Worm (Caenorhabditis elegans) whole organism, L1 larva: Measurements from ENCODE around the gene rps-13.

Experiments
- aha-1 ChIP-seq: fragments of 150-350 bp; optimal IDR thresholded peaks from 2 replicates; lab custom pipeline; 2014; ENCODE audit warnings: missing biosample characterization, missing genetic modification characterization
- ama-1 ChIP-seq: fragments of 150-350 bp; optimal IDR thresholded peaks from 2 replicates; lab custom pipeline; 2014
- ceh-63 ChIP-seq: fragments of 200-800 bp; sonication (Bioruptor generic); optimal IDR thresholded peaks from 2 replicates; lab custom pipeline; 2018; ENCODE audit warnings: mild to moderate bottlenecking, missing genetic modification characterization, missing compliant biosample characterization
- ceh-8 ChIP-seq: fragments of 200-800 bp; sonication (Bioruptor generic); optimal IDR thresholded peaks from 2 replicates; lab custom pipeline; 2018; ENCODE audit warnings: mild to moderate bottlenecking, missing genetic modification characterization, moderate library complexity, missing compliant biosample characterization
- ceh-82 ChIP-seq, 3 experiments: fragments of 150-350 bp in 1 of 3; sonication (generic microtip) in 2 of 3; optimal IDR thresholded peaks; 2 replicates each; lab custom pipeline; 2014 to 2017; ENCODE audit warnings: missing biosample characterization in 3 of 3, missing genetic modification characterization in 3 of 3
- ceh-90 ChIP-seq: sonication (generic microtip); optimal IDR thresholded peaks from 2 replicates; lab custom pipeline; 2016; ENCODE audit warnings: missing genetic modification characterization, missing compliant biosample characterization
- ces-1 ChIP-seq: fragments of 150-350 bp; optimal IDR thresholded peaks from 2 replicates; lab custom pipeline; 2014; ENCODE audit warnings: missing biosample characterization, missing genetic modification reagents, missing genetic modification characterization
- dsc-1 ChIP-seq: sonication (generic microtip); optimal IDR thresholded peaks from 2 replicates; lab custom pipeline; 2016; ENCODE audit warnings: mild to moderate bottlenecking, missing genetic modification characterization, missing compliant biosample characterization
- efl-1 ChIP-seq, 4 experiments: fragments of 150-350 bp; optimal IDR thresholded peaks in 3 of 4; peaks in 1 of 4; 1 replicate in 1 of 4; 2 replicates in 3 of 4; lab custom pipeline; 2014; ENCODE audit warnings: missing biosample characterization in 2 of 4, missing genetic modification characterization in 2 of 4, missing genetic modification reagents in 2 of 4
- egl-13 ChIP-seq: sonication (generic microtip); optimal IDR thresholded peaks from 2 replicates; lab custom pipeline; 2016; ENCODE audit warnings: missing genotype, missing genetic modification reagents, missing genetic modification characterization, missing compliant biosample characterization
- elt-2 ChIP-seq: sonication (generic microtip); optimal IDR thresholded peaks from 2 replicates; lab custom pipeline; 2016; ENCODE audit warnings: missing genetic modification characterization, mild to moderate bottlenecking, inconsistent platforms, missing compliant biosample characterization, missing genetic modification reagents
- elt-3 ChIP-seq, 6 experiments: fragments of 150-350 bp in 1 of 6; sonication (generic microtip); optimal IDR thresholded peaks; 2 replicates each; lab custom pipeline; 2017 to 2018; ENCODE audit warnings: missing biosample characterization in 6 of 6, missing genetic modification characterization in 6 of 6, inconsistent platforms in 1 of 6
- ets-5 ChIP-seq: fragments of 200-800 bp; sonication (Bioruptor generic); IDR thresholded peaks from 2 replicates; pipeline ENCODE4 v1.3.6; 2022; ENCODE audit warnings: missing genetic modification characterization, missing compliant biosample characterization
- fkh-10 ChIP-seq: sonication (generic microtip); optimal IDR thresholded peaks from 2 replicates; lab custom pipeline; 2017; ENCODE audit warnings: missing biosample characterization, missing genetic modification reagents, missing genetic modification characterization
- fkh-8 ChIP-seq: sonication (generic microtip); optimal IDR thresholded peaks from 2 replicates; lab custom pipeline; 2016; ENCODE audit warnings: mild to moderate bottlenecking, missing genetic modification characterization, missing compliant biosample characterization
- hlh-4 ChIP-seq: sonication (generic microtip); optimal IDR thresholded peaks from 2 replicates; lab custom pipeline; 2016; ENCODE audit warnings: mild to moderate bottlenecking, missing genetic modification characterization, missing compliant biosample characterization
- irx-1 ChIP-seq: sonication (generic microtip); optimal IDR thresholded peaks from 2 replicates; lab custom pipeline; 2016; ENCODE audit warnings: missing genetic modification characterization, missing compliant biosample characterization
- isw-1 ChIP-seq: fragments of 200-800 bp; sonication (Bioruptor generic); IDR thresholded peaks from 2 replicates; pipeline ENCODE4 v1.3.6; 2022; ENCODE audit warnings: missing genetic modification characterization, missing compliant biosample characterization
- jun-1 ChIP-seq: fragments of 150-350 bp; optimal IDR thresholded peaks from 2 replicates; lab custom pipeline; 2014; ENCODE audit warnings: missing biosample characterization, missing genetic modification reagents, missing genetic modification characterization
- lin-13 ChIP-seq: fragments of 150-350 bp; optimal IDR thresholded peaks from 2 replicates; lab custom pipeline; 2014; ENCODE audit warnings: missing biosample characterization, missing genetic modification reagents, missing genetic modification characterization
- lin-14 ChIP-seq: fragments of 200-800 bp; sonication (Bioruptor generic); optimal IDR thresholded peaks from 2 replicates; lab custom pipeline; 2018; ENCODE audit warnings: mild to moderate bottlenecking, missing genetic modification characterization, moderate library complexity, missing compliant biosample characterization
- lin-35 ChIP-seq, 2 experiments: fragments of 150-350 bp; optimal IDR thresholded peaks; 2 replicates each; lab custom pipeline; 2014; ENCODE audit warnings: missing biosample characterization in 2 of 2, missing genetic modification characterization in 2 of 2, missing genetic modification reagents in 2 of 2
- lin-39 ChIP-seq: fragments of 150-350 bp; optimal IDR thresholded peaks from 2 replicates; lab custom pipeline; 2014; ENCODE audit warnings: missing biosample characterization, missing genetic modification reagents, missing genetic modification characterization
- lir-3 ChIP-seq: sonication (generic microtip); optimal IDR thresholded peaks from 2 replicates; lab custom pipeline; 2016; ENCODE audit warnings: mild to moderate bottlenecking, missing genetic modification characterization, moderate library complexity, missing compliant biosample characterization; ENCODE audit not compliant: poor library complexity
- lsy-2 ChIP-seq, 2 experiments: fragments of 150-350 bp; optimal IDR thresholded peaks; 2 replicates each; lab custom pipeline; 2014; ENCODE audit warnings: missing biosample characterization in 2 of 2, missing genetic modification characterization in 2 of 2
- mab-9 ChIP-seq: fragments of 200-800 bp; sonication (Bioruptor generic); IDR thresholded peaks from 2 replicates; pipeline ENCODE4 v1.3.6; 2022; ENCODE audit warnings: missing genetic modification reagents, missing genetic modification characterization, missing compliant biosample characterization
- mep-1 ChIP-seq: fragments of 150-350 bp; optimal IDR thresholded peaks from 2 replicates; lab custom pipeline; 2014; ENCODE audit warnings: missing biosample characterization, missing genetic modification characterization
- nhr-237 ChIP-seq: fragments of 150-350 bp; optimal IDR thresholded peaks from 2 replicates; lab custom pipeline; 2014; ENCODE audit warnings: missing biosample characterization, missing genetic modification characterization
- nhr-47 ChIP-seq: sonication (generic microtip); optimal IDR thresholded peaks from 2 replicates; lab custom pipeline; 2016; ENCODE audit warnings: mild to moderate bottlenecking, missing genetic modification characterization, moderate library complexity, missing compliant biosample characterization
- nhr-71 ChIP-seq: sonication (generic microtip); optimal IDR thresholded peaks from 2 replicates; lab custom pipeline; 2016; ENCODE audit warnings: mild to moderate bottlenecking, missing genetic modification characterization, moderate library complexity, missing compliant biosample characterization
- nhr-76 ChIP-seq: sonication (generic microtip); optimal IDR thresholded peaks from 2 replicates; lab custom pipeline; 2017; ENCODE audit warnings: missing biosample characterization, missing genetic modification characterization
- nhr-84 ChIP-seq: sonication (generic microtip); optimal IDR thresholded peaks from 2 replicates; lab custom pipeline; 2017; ENCODE audit warnings: missing biosample characterization, missing genetic modification characterization
- nhr-90 ChIP-seq: sonication (generic microtip); optimal IDR thresholded peaks from 2 replicates; lab custom pipeline; 2016; ENCODE audit warnings: mild to moderate bottlenecking, missing genetic modification characterization, missing compliant biosample characterization; ENCODE audit not compliant: poor library complexity
- sup-37 ChIP-seq: fragments of 200-800 bp; sonication (Bioruptor generic); optimal IDR thresholded peaks from 2 replicates; lab custom pipeline; 2018; ENCODE audit warnings: mild to moderate bottlenecking, missing genetic modification characterization, missing compliant biosample characterization
- swsn-7 ChIP-seq: sonication (generic microtip); optimal IDR thresholded peaks from 2 replicates; lab custom pipeline; 2016; ENCODE audit warnings: missing genetic modification characterization, missing compliant biosample characterization
- tbx-2 ChIP-seq: sonication (generic microtip); optimal IDR thresholded peaks from 2 replicates; lab custom pipeline; 2016; ENCODE audit warnings: missing genetic modification characterization, missing compliant biosample characterization
- unc-130 ChIP-seq: fragments of 150-350 bp; optimal IDR thresholded peaks from 2 replicates; lab custom pipeline; 2017; ENCODE audit warnings: missing biosample characterization, missing genetic modification characterization, inconsistent platforms
- unc-30 ChIP-seq: sonication (generic microtip); optimal IDR thresholded peaks from 2 replicates; lab custom pipeline; 2017; ENCODE audit warnings: missing biosample characterization, missing genetic modification characterization
- unc-86 ChIP-seq: sonication (generic microtip); optimal IDR thresholded peaks from 2 replicates; lab custom pipeline; 2016; ENCODE audit warnings: missing genetic modification characterization, missing compliant biosample characterization
- ztf-11 ChIP-seq, 2 experiments: sonication (generic microtip); optimal IDR thresholded peaks; 2 replicates each; lab custom pipeline; 2016 to 2017; ENCODE audit warnings: missing genetic modification characterization in 2 of 2, missing biosample characterization in 1 of 2, missing compliant biosample characterization in 1 of 2
- ztf-4 ChIP-seq: fragments of 150-350 bp; optimal IDR thresholded peaks from 2 replicates; lab custom pipeline; 2014; ENCODE audit warnings: missing biosample characterization, missing genetic modification characterization

The rps-13 gene

ce11 chrIII:6352459-6352858, 22.3 kb downstream of the rps-13 start (continued):
- TF ChIP-seq ces-1 (GFP tag; lab: Kevin White, UChicago) (peak; percentile 21), lir-3 (tag; lab: Kevin White, UChicago) (peak; percentile 15), nhr-84 (tag; lab: Kevin White, UChicago) (no peak), aha-1 (tag; lab: Kevin White, UChicago) (no peak), lin-39 (tag; lab: Kevin White, UChicago) (no peak), unc-130 (tag; lab: Kevin White, UChicago) (no peak), lin-14 (GFP tag; lab: Kevin White, UChicago) (peak; percentile 85), ztf-11 (tag; optimal IDR thresholded peaks at IDR 0.05; lab: Kevin White, UChicago) (no peak), lin-13 (GFP tag; lab: Kevin White, UChicago) (no peak), ets-5 (GFP tag; lab: Robert Waterston, UW) (no peak), ama-1 (lab: Kevin White, UChicago) (peak; percentile 27), nhr-71 (peak; percentile 81), sup-37 (GFP tag; lab: Kevin White, UChicago) (no peak), unc-86 (tag; lab: Kevin White, UChicago) (peak; percentile 97), nhr-90 (tag; lab: Kevin White, UChicago) (no peak), ceh-90 (tag; lab: Kevin White, UChicago) (no peak), unc-30 (tag; lab: Kevin White, UChicago) (no peak), ceh-63 (GFP tag; lab: Kevin White, UChicago) (no peak), ceh-8 (no peak), fkh-8 (tag; lab: Kevin White, UChicago) (peak; percentile 64), lin-35 (GFP tag; optimal IDR thresholded peaks at IDR 0.05; lab: Kevin White, UChicago) (no peak), elt-3 (tag; optimal IDR thresholded peaks at IDR 0.05; lab: Kevin White, UChicago) (no peak)

- TF ChIP-seq nhr-71 (peak; percentile 20), jun-1 (tag; lab: Kevin White, UChicago) (no peak), ztf-4 (tag; lab: Kevin White, UChicago) (no peak), unc-30 (tag; lab: Kevin White, UChicago) (no peak), elt-2 (tag; lab: Kevin White, UChicago) (no peak), unc-86 (tag; lab: Kevin White, UChicago) (peak; percentile 4), hlh-4 (tag; lab: Kevin White, UChicago) (no peak), ceh-63 (GFP tag; lab: Kevin White, UChicago) (peak; percentile 63), lin-14 (GFP tag; lab: Kevin White, UChicago) (peak; percentile 70), efl-1 (optimal IDR thresholded peaks at IDR 0.05; lab: Kevin White, UChicago) (no peak), efl-1 (GFP tag; optimal IDR thresholded peaks at IDR 0.05 in 1 of 2; lab: Kevin White, UChicago) (no peak)
These were observed 23.4 kb downstream of the rps-13 start for ce11 chrIII:6351438-6351837.

- TF ChIP-seq fkh-10 (GFP tag; lab: Kevin White, UChicago) (peak; percentile 92), ama-1 (lab: Kevin White, UChicago) (no peak), lin-14 (GFP tag; lab: Kevin White, UChicago) (peak; percentile 48), aha-1 (tag; lab: Kevin White, UChicago) (no peak), lsy-2 (tag; optimal IDR thresholded peaks at IDR 0.05; lab: Kevin White, UChicago) (no peak), jun-1 (tag; lab: Kevin White, UChicago) (no peak)
These were observed 24.4 kb downstream of the rps-13 start for ce11 chrIII:6350424-6350823.

ce11 chrIII:6348578-6348977, 26.2 kb downstream of the rps-13 start:
- peak; percentile 21 for TF ChIP-seq swsn-7 (tag; lab: Kevin White, UChicago)
- no peak for TF ChIP-seq nhr-76 (tag; lab: Kevin White, UChicago)
- no peak for TF ChIP-seq mep-1
- no peak for TF ChIP-seq mab-9
- peak; percentile 1 for TF ChIP-seq dsc-1 (tag; lab: Kevin White, UChicago)
- TF ChIP-seq isw-1 (GFP tag; lab: Robert Waterston, UW) = 0 out of 2 replicates have a peak, but pooled peaks have one; percentile 2
- no peak for TF ChIP-seq nhr-237 (tag; lab: Kevin White, UChicago)
- TF ChIP-seq fkh-8 (tag; lab: Kevin White, UChicago) = peak; percentile 73
- TF ChIP-seq egl-13 = peak; percentile 44
- peak; percentile 82 for TF ChIP-seq lin-14 (GFP tag; lab: Kevin White, UChicago)
- peak; percentile 57 for TF ChIP-seq tbx-2
- peak; percentile 46 for TF ChIP-seq irx-1 (tag; lab: Kevin White, UChicago)
- TF ChIP-seq ceh-82 (tag; optimal IDR thresholded peaks at IDR 0.05; lab: Kevin White, UChicago) = peak in 1 of 3 experiments; percentile 7
- peak; percentile 67 for TF ChIP-seq nhr-71
- peak; percentile 37 for TF ChIP-seq unc-86 (tag; lab: Kevin White, UChicago)
- TF ChIP-seq nhr-47 (tag; lab: Kevin White, UChicago) = peak; percentile 52
- TF ChIP-seq nhr-90 (tag; lab: Kevin White, UChicago) = no peak
- peak; percentile 12 for TF ChIP-seq fkh-10 (GFP tag; lab: Kevin White, UChicago)
- TF ChIP-seq lsy-2 (tag; optimal IDR thresholded peaks at IDR 0.05; lab: Kevin White, UChicago) = peak in 1 of 2 experiments; percentile 48
